Worm (Caenorhabditis elegans) whole organism, early embryonic: ENCODE results near the gene rpl-33.

Source experiments
- F13C5.2 ChIP-seq: sonication (generic microtip); optimal IDR thresholded peaks from 2 replicates; lab custom pipeline; 2017; ENCODE audit warnings: mild to moderate bottlenecking, missing genetic modification characterization, inconsistent platforms, missing compliant biosample characterization
- aly-1 ChIP-seq: sonication (generic microtip); optimal IDR thresholded peaks from 2 replicates; lab custom pipeline; 2016; ENCODE audit warnings: missing genetic modification characterization, missing compliant biosample characterization
- ama-1 ChIP-seq: fragments of 150-350 bp; optimal IDR thresholded peaks from 2 replicates; lab custom pipeline; 2014
- ceh-36 ChIP-seq: sonication (generic microtip); optimal IDR thresholded peaks from 2 replicates; lab custom pipeline; 2016; ENCODE audit warnings: missing genetic modification characterization, inconsistent platforms, missing compliant biosample characterization
- ets-7 ChIP-seq: sonication (generic microtip); optimal IDR thresholded peaks from 2 replicates; lab custom pipeline; 2016; ENCODE audit warnings: missing genotype, missing genetic modification characterization, missing compliant biosample characterization
- hnd-1 ChIP-seq: sonication (generic microtip); optimal IDR thresholded peaks from 2 replicates; lab custom pipeline; 2016; ENCODE audit warnings: missing genetic modification characterization, missing compliant biosample characterization
- tbx-11 ChIP-seq: fragments of 200-800 bp; sonication (Bioruptor generic); IDR thresholded peaks from 2 replicates; pipeline ENCODE4 v1.3.6; 2022; ENCODE audit warnings: missing genetic modification characterization, missing compliant biosample characterization
- tra-4 ChIP-seq: sonication (generic microtip); optimal IDR thresholded peaks from 2 replicates; lab custom pipeline; 2017; ENCODE audit warnings: missing genetic modification characterization, missing compliant biosample characterization

- TF ChIP-seq aly-1 (tag; lab: Kevin White, UChicago) (no peak), ets-7 (tag; lab: Kevin White, UChicago) (no peak), hnd-1 (no peak), tbx-11 (GFP tag; lab: Robert Waterston, UW) (no peak), F13C5.2 (no peak), tra-4 (tag; lab: Kevin White, UChicago) (no peak), ceh-36 (no peak), ama-1 (lab: Kevin White, UChicago) (no peak)
Observed at ce11 chrII:7126457-7126856, 21.1 kb downstream of the rpl-33 start, which contains the start of gene F10E7.1.
